Fruit fly (Drosophila melanogaster) whole organism, embryonic: ENCODE data around the gene CG3726.

Experiments used
- Adf1 ChIP-seq: fragments of 200-800 bp; sonication (Bioruptor generic); IDR thresholded peaks from 2 replicates; pipeline ENCODE4 v1.3.6; 2022; ENCODE audit warnings: missing biosample characterization, missing genetic modification characterization
- B-H1 ChIP-seq: fragments of 200-800 bp; sonication (Bioruptor generic); IDR thresholded peaks from 3 replicates; pipeline ENCODE4 v1.3.6; 2022; ENCODE audit warnings: missing biosample characterization, missing genetic modification characterization
- BEAF-32 ChIP-seq: fragments of 200-800 bp; sonication (Bioruptor generic); optimal IDR thresholded peaks from 3 replicates; lab custom pipeline; 2017; ENCODE audit warnings: missing biosample characterization, missing genetic modification characterization, mild to moderate bottlenecking, moderate library complexity, missing genetic modification reagents
- Blimp-1 ChIP-seq: fragments of 200-800 bp; sonication (Bioruptor generic); optimal IDR thresholded peaks from 3 replicates; lab custom pipeline; 2018; ENCODE audit warnings: missing biosample characterization, missing genetic modification characterization, mild to moderate bottlenecking, moderate library complexity, missing genetic modification reagents
- BtbVII ChIP-seq: fragments of 200-800 bp; sonication (Bioruptor generic); optimal IDR thresholded peaks from 3 replicates; lab custom pipeline; 2017; ENCODE audit warnings: missing biosample characterization, mild to moderate bottlenecking, missing genetic modification characterization
- C15 ChIP-seq: fragments of 200-800 bp; sonication (Bioruptor generic); IDR thresholded peaks from 3 replicates; pipeline ENCODE4 v1.3.6; 2022; ENCODE audit warnings: missing biosample characterization, missing genetic modification characterization
- CG12155 ChIP-seq: fragments of 200-800 bp; sonication (Bioruptor generic); optimal IDR thresholded peaks from 3 replicates; lab custom pipeline; 2016; ENCODE audit warnings: missing biosample characterization, missing genetic modification characterization
- CG12219 ChIP-seq: fragments of 200-800 bp; sonication (Bioruptor generic); optimal IDR thresholded peaks from 3 replicates; lab custom pipeline; 2018; ENCODE audit warnings: missing biosample characterization, mild to moderate bottlenecking, missing genetic modification characterization
- CG1233 ChIP-seq: fragments of 200-800 bp; sonication (Bioruptor generic); optimal IDR thresholded peaks from 4 replicates; lab custom pipeline; 2018; ENCODE audit warnings: missing biosample characterization, mild to moderate bottlenecking, missing genetic modification characterization
- CG15073 ChIP-seq: fragments of 200-800 bp; sonication (Bioruptor generic); optimal IDR thresholded peaks from 2 replicates; lab custom pipeline; 2016; ENCODE audit warnings: missing biosample characterization, missing genetic modification characterization
- CG15269 ChIP-seq: fragments of 200-800 bp; sonication (Bioruptor generic); optimal IDR thresholded peaks from 2 replicates; lab custom pipeline; 2018; ENCODE audit warnings: missing biosample characterization, mild to moderate bottlenecking, missing genetic modification characterization, moderate library complexity
- CG15514 ChIP-seq: fragments of 200-800 bp; sonication (Bioruptor generic); optimal IDR thresholded peaks from 3 replicates; lab custom pipeline; 2017; ENCODE audit warnings: missing biosample characterization, missing genetic modification characterization, mild to moderate bottlenecking, moderate library complexity, missing genetic modification reagents
- CG1602 ChIP-seq: fragments of 200-800 bp; sonication (Bioruptor generic); optimal IDR thresholded peaks from 3 replicates; lab custom pipeline; 2016; ENCODE audit warnings: missing biosample characterization, missing genetic modification characterization
- CG17359 ChIP-seq: fragments of 200-800 bp; sonication (Bioruptor generic); optimal IDR thresholded peaks from 3 replicates; lab custom pipeline; 2018; ENCODE audit warnings: missing biosample characterization, mild to moderate bottlenecking, missing genetic modification characterization, moderate library complexity
- CG2129 ChIP-seq: fragments of 200-800 bp; sonication (Bioruptor generic); IDR thresholded peaks from 2 replicates; pipeline ENCODE4 v1.3.6; 2022; ENCODE audit warnings: missing biosample characterization, missing genetic modification characterization; ENCODE audit not compliant: partially characterized antibody
- CG30431 ChIP-seq: fragments of 200-800 bp; sonication (Bioruptor generic); optimal IDR thresholded peaks from 2 replicates; lab custom pipeline; 2017; ENCODE audit warnings: missing biosample characterization, missing genetic modification characterization
- CG31441 ChIP-seq: fragments of 200-800 bp; sonication (Bioruptor generic); IDR thresholded peaks from 2 replicates; pipeline ENCODE4 v1.3.6; 2022; ENCODE audit warnings: missing biosample characterization, missing genetic modification characterization
- CG32767 ChIP-seq: fragments of 200-800 bp; sonication (Bioruptor generic); IDR thresholded peaks from 2 replicates; pipeline ENCODE4 v1.3.6; 2022; ENCODE audit warnings: missing biosample characterization, missing genetic modification characterization
- CG3407 ChIP-seq: fragments of 200-800 bp; sonication (Bioruptor generic); optimal IDR thresholded peaks from 2 replicates; lab custom pipeline; 2018; ENCODE audit warnings: missing biosample characterization, mild to moderate bottlenecking, missing genetic modification characterization
- CG3995 ChIP-seq: fragments of 200-800 bp; sonication (Bioruptor generic); optimal IDR thresholded peaks from 3 replicates; lab custom pipeline; 2016; ENCODE audit warnings: missing biosample characterization, missing genetic modification characterization
- CG4730 ChIP-seq: fragments of 200-800 bp; sonication (Bioruptor generic); IDR thresholded peaks from 2 replicates; pipeline ENCODE4 v1.3.6; 2022; ENCODE audit warnings: missing biosample characterization, missing genetic modification characterization
- CG5180 ChIP-seq: fragments of 200-800 bp; sonication (Bioruptor generic); optimal IDR thresholded peaks from 3 replicates; lab custom pipeline; 2017; ENCODE audit warnings: missing biosample characterization, missing genetic modification characterization, mild to moderate bottlenecking, moderate library complexity, missing genetic modification reagents
- CG6854 ChIP-seq: fragments of 200-800 bp; sonication (Bioruptor generic); optimal IDR thresholded peaks from 3 replicates; lab custom pipeline; 2017; ENCODE audit warnings: missing biosample characterization, mild to moderate bottlenecking, missing genetic modification characterization
- CG8290 ChIP-seq, 3 experiments: fragments of 200-800 bp; sonication (Bioruptor generic); optimal IDR thresholded peaks; 2 replicates each; lab custom pipeline; 2016 to 2019; ENCODE audit warnings: missing biosample characterization in 3 of 3, missing genetic modification characterization in 3 of 3, mild to moderate bottlenecking in 2 of 3, moderate library complexity in 1 of 3
- CkIIα-i1 ChIP-seq: fragments of 200-800 bp; sonication (Bioruptor generic); IDR thresholded peaks from 2 replicates; pipeline ENCODE4 v1.3.6; 2022; ENCODE audit warnings: missing biosample characterization, missing genetic modification characterization
- Deaf1 ChIP-seq: fragments of 200-800 bp; optimal IDR thresholded peaks from 3 replicates; lab custom pipeline; 2019; ENCODE audit warnings: missing biosample characterization, mild to moderate bottlenecking, missing genetic modification characterization, moderate library complexity
- HLH54F ChIP-seq: fragments of 200-800 bp; sonication (Bioruptor generic); optimal IDR thresholded peaks from 3 replicates; lab custom pipeline; 2016; ENCODE audit warnings: missing biosample characterization, missing genetic modification characterization
- Hmx ChIP-seq: fragments of 200-800 bp; sonication (Bioruptor generic); optimal IDR thresholded peaks from 2 replicates; lab custom pipeline; 2016; ENCODE audit warnings: missing biosample characterization, missing genetic modification characterization
- Kr ChIP-seq: fragments of 200-800 bp; sonication (Bioruptor generic); optimal IDR thresholded peaks from 2 replicates; lab custom pipeline; 2017; ENCODE audit warnings: missing biosample characterization, mild to moderate bottlenecking, missing genetic modification characterization
- Lhr ChIP-seq: fragments of 200-800 bp; sonication (Bioruptor generic); optimal IDR thresholded peaks from 3 replicates; lab custom pipeline; 2017; ENCODE audit warnings: mild to moderate bottlenecking, missing biosample characterization, missing genetic modification reagents, missing genetic modification characterization
- Myb ChIP-seq: fragments of 200-800 bp; sonication (Bioruptor generic); optimal IDR thresholded peaks from 2 replicates; lab custom pipeline; 2016; ENCODE audit warnings: missing biosample characterization, missing genetic modification characterization
- Rfx ChIP-seq: fragments of 200-800 bp; sonication (Bioruptor generic); IDR thresholded peaks from 2 replicates; pipeline ENCODE4 v1.3.6; 2022; ENCODE audit warnings: missing biosample characterization, missing genetic modification characterization
- Vsx1 ChIP-seq: fragments of 200-800 bp; sonication (Bioruptor generic); optimal IDR thresholded peaks from 2 replicates; lab custom pipeline; 2017; ENCODE audit warnings: missing biosample characterization, mild to moderate bottlenecking, missing genetic modification characterization, missing genetic modification reagents
- ash1 ChIP-seq: fragments of 200-800 bp; sonication (Bioruptor generic); optimal IDR thresholded peaks from 2 replicates; lab custom pipeline; 2018; ENCODE audit warnings: missing biosample characterization, mild to moderate bottlenecking, missing genetic modification characterization
- cwo ChIP-seq: fragments of 200-800 bp; sonication (Bioruptor generic); optimal IDR thresholded peaks from 3 replicates; lab custom pipeline; 2017; ENCODE audit warnings: missing biosample characterization, missing genetic modification characterization, mild to moderate bottlenecking, moderate library complexity, missing genetic modification reagents
- esg ChIP-seq: fragments of 200-800 bp; sonication (Bioruptor generic); conservative IDR thresholded peaks from 2 replicates; pipeline ENCODE4 v1.3.6; 2022; ENCODE audit warnings: missing biosample characterization, missing genetic modification characterization
- ewg ChIP-seq: fragments of 200-800 bp; sonication (Bioruptor generic); optimal IDR thresholded peaks from 3 replicates; lab custom pipeline; 2017; ENCODE audit warnings: mild to moderate bottlenecking, missing biosample characterization, missing genetic modification reagents, missing genetic modification characterization
- ind ChIP-seq: fragments of 200-800 bp; sonication (Bioruptor generic); optimal IDR thresholded peaks from 3 replicates; lab custom pipeline; 2016; ENCODE audit warnings: missing biosample characterization, missing genetic modification characterization
- luna ChIP-seq: fragments of 200-800 bp; sonication (Bioruptor generic); optimal IDR thresholded peaks from 2 replicates; lab custom pipeline; 2016; ENCODE audit warnings: missing biosample characterization, missing genetic modification characterization
- pzg ChIP-seq: fragments of 200-800 bp; sonication (Bioruptor generic); optimal IDR thresholded peaks from 3 replicates; lab custom pipeline; 2018; ENCODE audit warnings: missing biosample characterization, mild to moderate bottlenecking, missing genetic modification characterization, moderate library complexity
- sd ChIP-seq: fragments of 200-800 bp; sonication (Bioruptor generic); optimal IDR thresholded peaks from 3 replicates; lab custom pipeline; 2018; ENCODE audit warnings: missing biosample characterization, mild to moderate bottlenecking, missing genetic modification characterization, moderate library complexity
- slbo ChIP-seq: fragments of 200-800 bp; sonication (Bioruptor generic); IDR thresholded peaks from 2 replicates; pipeline ENCODE4 v1.3.6; 2022; ENCODE audit warnings: missing biosample characterization, missing genetic modification characterization
- tin ChIP-seq: fragments of 200-800 bp; sonication (Bioruptor generic); optimal IDR thresholded peaks from 3 replicates; lab custom pipeline; 2016; ENCODE audit warnings: missing biosample characterization, missing genetic modification characterization
- tll ChIP-seq, 2 experiments: fragments of 200-800 bp in 1 of 2; fragments of >200 bp in 1 of 2; sonication (Bioruptor generic) in 1 of 2; optimal IDR thresholded peaks; 2 replicates each; lab custom pipeline; 2017 to 2019; ENCODE audit warnings: missing biosample characterization in 2 of 2, missing genetic modification characterization in 2 of 2, mild to moderate bottlenecking in 1 of 2, moderate library complexity in 1 of 2
- twi ChIP-seq: fragments of 200-800 bp; optimal IDR thresholded peaks from 2 replicates; lab custom pipeline; 2019; ENCODE audit warnings: missing biosample characterization, mild to moderate bottlenecking, missing genetic modification characterization, moderate library complexity
- vnd ChIP-seq: fragments of 200-800 bp; sonication (Bioruptor generic); IDR thresholded peaks from 3 replicates; pipeline ENCODE4 v1.3.6; 2022; ENCODE audit warnings: missing biosample characterization, missing genetic modification characterization; ENCODE audit not compliant: partially characterized antibody
- vvl ChIP-seq: fragments of 200-800 bp; sonication (Bioruptor generic); IDR thresholded peaks from 2 replicates; pipeline ENCODE4 v1.3.6; 2022; ENCODE audit warnings: missing biosample characterization, missing genetic modification characterization

The CG3726 gene

DNA sequence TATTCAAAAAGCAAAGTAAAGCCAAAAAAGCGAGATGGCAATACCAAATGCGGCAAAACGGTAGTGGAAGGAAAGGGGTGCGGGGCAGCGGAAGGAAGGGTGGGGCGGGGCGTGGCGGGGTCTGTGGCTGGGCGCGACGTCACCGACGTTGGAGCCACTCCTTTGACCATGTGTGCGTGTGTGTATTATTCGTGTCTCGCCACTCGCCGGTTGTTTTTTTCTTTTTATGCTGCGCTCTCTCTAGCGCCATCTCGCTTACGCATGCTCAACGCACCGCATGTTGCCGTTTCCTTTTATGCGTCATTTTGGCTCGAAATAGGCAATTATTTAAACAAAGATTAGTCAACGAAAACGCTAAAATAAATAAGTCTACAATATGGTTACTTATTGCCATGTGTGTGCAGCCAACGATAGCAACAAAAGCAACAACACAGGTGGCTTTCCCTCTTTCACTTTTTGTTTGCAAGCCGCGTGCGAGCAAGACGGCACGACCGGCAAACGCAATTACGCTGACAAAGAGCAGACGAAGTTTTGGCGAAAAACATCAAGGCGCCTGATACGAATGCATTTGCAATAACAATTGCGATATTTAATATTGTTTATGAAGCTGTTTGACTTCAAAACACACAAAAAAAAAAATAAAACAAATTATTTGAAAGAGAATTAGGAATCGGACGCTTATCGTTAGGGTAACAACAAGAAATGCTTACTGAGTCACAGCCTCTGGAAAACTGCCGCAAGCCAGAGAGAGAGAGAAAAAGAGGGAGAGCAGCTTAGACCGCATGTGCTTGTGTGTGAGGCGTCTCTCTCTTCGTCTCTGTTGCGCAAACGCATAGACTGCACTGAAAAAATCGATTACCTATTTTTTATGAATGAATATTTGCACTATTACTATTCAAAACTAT lies 17.4 kb upstream of the CG3726 start (continued):
- TF ChIP-seq Myb (no peak), ash1 (GFP tag; lab: Kevin White, UChicago) (peak; percentile 22), CkIIα-i1 (0 out of 2 replicates have a peak, but pooled peaks have one; percentile 42), CG12219 (GFP tag; lab: Kevin White, UChicago) (no peak), Lhr (GFP tag; lab: Kevin White, UChicago) (no peak), vvl (GFP tag; lab: Robert Waterston, UW) (no peak), CG4730 (GFP tag; lab: Robert Waterston, UW) (no peak), tin (no peak), Deaf1 (peak; percentile 16), HLH54F (GFP tag; lab: Kevin White, UChicago) (no peak), CG32767 (GFP tag; lab: Robert Waterston, UW) (0 out of 2 replicates have a peak, but pooled peaks have one; percentile 27), CG2129 (no peak), sd (tag; lab: Kevin White, UChicago) (no peak), CG31441 (GFP tag; lab: Robert Waterston, UW) (no peak), esg (GFP tag; lab: Robert Waterston, UW) (no peak), CG30431 (GFP tag; lab: Kevin White, UChicago) (no peak), CG15073 (GFP tag; lab: Kevin White, UChicago) (no peak), CG6854 (no peak), B-H1 (GFP tag; lab: Robert Waterston, UW) (no peak), slbo (peak; percentile 23; the same call in 1 of the 2 replicates), Vsx1 (GFP tag; lab: Kevin White, UChicago) (peak; percentile 54), luna (GFP tag; lab: Kevin White, UChicago) (no peak), CG15514 (GFP tag; lab: Kevin White, UChicago) (peak; percentile 34), CG3407 (GFP tag; lab: Kevin White, UChicago) (peak; percentile 30), C15 (no peak), vnd (GFP tag; lab: Robert Waterston, UW) (0 out of 3 replicates have a peak, but pooled peaks have one; percentile 37), ewg (GFP tag; lab: Kevin White, UChicago) (peak; percentile 54), tll (GFP tag; optimal IDR thresholded peaks at IDR 0.05; lab: Kevin White, UChicago) (peak in 1 of 2 experiments; percentile 16), twi (tag; lab: Kevin White, UChicago) (peak; percentile 70), BEAF-32 (GFP tag; lab: Kevin White, UChicago) (no peak), CG1602 (GFP tag; lab: Kevin White, UChicago) (no peak), Kr (GFP tag; lab: Kevin White, UChicago) (peak; percentile 36), ind (GFP tag; lab: Kevin White, UChicago) (no peak), Blimp-1 (peak; percentile 27), CG8290 (GFP tag; optimal IDR thresholded peaks at IDR 0.05; lab: Kevin White, UChicago) (no peak), CG8290 (tag; optimal IDR thresholded peaks at IDR 0.05; lab: Kevin White, UChicago) (peak; percentile 7 to 68), Rfx (GFP tag; lab: Robert Waterston, UW) (peak; percentile 21; the same call in 1 of the 2 replicates), CG15269 (tag; lab: Kevin White, UChicago) (no peak), Adf1 (GFP tag; lab: Robert Waterston, UW) (peak; percentile 66), Hmx (GFP tag; lab: Kevin White, UChicago) (no peak), CG12155 (peak; percentile 93), pzg (no peak), CG17359 (tag; lab: Kevin White, UChicago) (peak; percentile 50), CG1233 (no peak), CG5180 (no peak), BtbVII (peak; percentile 51), cwo (peak; percentile 23), CG3995 (GFP tag; lab: Kevin White, UChicago) (no peak)
